Fruit fly (Drosophila melanogaster) whole organism, embryonic: Measurements from ENCODE around the gene mthl2.

ENCODE experiments used
- B-H1 ChIP-seq: fragments of 200-800 bp; sonication (Bioruptor generic); IDR thresholded peaks from 3 replicates; pipeline ENCODE4 v1.3.6; 2022; ENCODE audit warnings: missing biosample characterization, missing genetic modification characterization
- Bgb ChIP-seq: fragments of 200-800 bp; sonication (Bioruptor generic); IDR thresholded peaks from 2 replicates; pipeline ENCODE4 v1.3.6; 2022; ENCODE audit warnings: missing biosample characterization, missing genetic modification characterization; ENCODE audit not compliant: partially characterized antibody
- Blimp-1 ChIP-seq: fragments of 200-800 bp; sonication (Bioruptor generic); optimal IDR thresholded peaks from 3 replicates; lab custom pipeline; 2018; ENCODE audit warnings: missing biosample characterization, missing genetic modification characterization, mild to moderate bottlenecking, moderate library complexity, missing genetic modification reagents
- CG1024 ChIP-seq: fragments of 200-800 bp; sonication (Bioruptor generic); IDR thresholded peaks from 2 replicates; pipeline ENCODE4 v1.3.6; 2022; ENCODE audit warnings: missing biosample characterization, missing genetic modification characterization
- CG10654 ChIP-seq: fragments of 200-800 bp; sonication (Bioruptor generic); optimal IDR thresholded peaks from 2 replicates; lab custom pipeline; 2016; ENCODE audit warnings: missing biosample characterization, missing genetic modification characterization
- CG12155 ChIP-seq: fragments of 200-800 bp; sonication (Bioruptor generic); optimal IDR thresholded peaks from 3 replicates; lab custom pipeline; 2016; ENCODE audit warnings: missing biosample characterization, missing genetic modification characterization
- CG14050 ChIP-seq: fragments of 200-800 bp; sonication (Bioruptor generic); IDR thresholded peaks from 3 replicates; pipeline ENCODE4 v1.3.6; 2022; ENCODE audit warnings: missing biosample characterization, missing genetic modification characterization
- CG14710 ChIP-seq: fragments of 200-800 bp; sonication (Bioruptor generic); optimal IDR thresholded peaks from 3 replicates; lab custom pipeline; 2019; ENCODE audit warnings: missing biosample characterization, mild to moderate bottlenecking, missing genetic modification characterization, moderate library complexity
- CG15514 ChIP-seq: fragments of 200-800 bp; sonication (Bioruptor generic); optimal IDR thresholded peaks from 3 replicates; lab custom pipeline; 2017; ENCODE audit warnings: missing biosample characterization, missing genetic modification characterization, mild to moderate bottlenecking, moderate library complexity, missing genetic modification reagents
- CG16815 ChIP-seq: fragments of 200-800 bp; sonication (Bioruptor generic); optimal IDR thresholded peaks from 3 replicates; lab custom pipeline; 2017; ENCODE audit warnings: missing biosample characterization, mild to moderate bottlenecking, missing genetic modification characterization
- CG17612 ChIP-seq: fragments of 200-800 bp; sonication (Bioruptor generic); IDR thresholded peaks from 2 replicates; pipeline ENCODE4 v1.3.6; 2022; ENCODE audit warnings: missing biosample characterization, missing genetic modification characterization
- CG2202 ChIP-seq: fragments of 200-800 bp; sonication (Bioruptor generic); optimal IDR thresholded peaks from 2 replicates; lab custom pipeline; 2018; ENCODE audit warnings: missing biosample characterization, mild to moderate bottlenecking, missing genetic modification characterization
- CG2712 ChIP-seq: fragments of 200-800 bp; optimal IDR thresholded peaks from 3 replicates; lab custom pipeline; 2019; ENCODE audit warnings: missing biosample characterization, mild to moderate bottlenecking, missing genetic modification characterization, moderate library complexity
- CG3407 ChIP-seq: fragments of 200-800 bp; sonication (Bioruptor generic); optimal IDR thresholded peaks from 2 replicates; lab custom pipeline; 2018; ENCODE audit warnings: missing biosample characterization, mild to moderate bottlenecking, missing genetic modification characterization
- CG3726 ChIP-seq: fragments of 200-800 bp; sonication (Bioruptor generic); IDR thresholded peaks from 3 replicates; pipeline ENCODE4, ENCODE4 v1.3.6; 2022; ENCODE audit warnings: missing biosample characterization, missing genetic modification characterization
- CG4282 ChIP-seq: fragments of 200-800 bp; sonication (Bioruptor generic); optimal IDR thresholded peaks from 2 replicates; lab custom pipeline; 2016; ENCODE audit warnings: missing biosample characterization, missing genetic modification characterization
- CG5245 ChIP-seq: fragments of 200-800 bp; sonication (Bioruptor generic); optimal IDR thresholded peaks from 3 replicates; lab custom pipeline; 2016; ENCODE audit warnings: missing biosample characterization, missing genetic modification characterization
- CG6272 ChIP-seq: fragments of 200-800 bp; sonication (Bioruptor generic); IDR thresholded peaks from 2 replicates; pipeline ENCODE4 v1.3.6; 2022; ENCODE audit warnings: missing biosample characterization, missing genetic modification characterization
- CG6791 ChIP-seq: fragments of 200-800 bp; sonication (Bioruptor generic); IDR thresholded peaks from 3 replicates; pipeline ENCODE4 v1.3.6; 2022; ENCODE audit warnings: missing biosample characterization, missing genetic modification characterization; ENCODE audit not compliant: partially characterized antibody
- CG7839 ChIP-seq: fragments of 200-800 bp; sonication (Bioruptor generic); optimal IDR thresholded peaks from 3 replicates; lab custom pipeline; 2018; ENCODE audit warnings: missing biosample characterization, mild to moderate bottlenecking, missing genetic modification characterization, moderate library complexity
- CG8388 ChIP-seq: fragments of 200-800 bp; sonication (Bioruptor generic); optimal IDR thresholded peaks from 2 replicates; lab custom pipeline; 2019; ENCODE audit warnings: missing biosample characterization, mild to moderate bottlenecking, missing genetic modification characterization, moderate library complexity
- CG8478 ChIP-seq: fragments of >200 bp; optimal IDR thresholded peaks from 2 replicates; lab custom pipeline; 2018
- CG9437 ChIP-seq: fragments of 200-800 bp; sonication (Bioruptor generic); optimal IDR thresholded peaks from 2 replicates; lab custom pipeline; 2018; ENCODE audit warnings: missing biosample characterization, mild to moderate bottlenecking, missing genetic modification characterization
- Camta ChIP-seq: fragments of 200-800 bp; sonication (Bioruptor generic); optimal IDR thresholded peaks from 2 replicates; lab custom pipeline; 2016; ENCODE audit warnings: missing biosample characterization, missing genetic modification characterization
- D19A ChIP-seq: fragments of 200-800 bp; optimal IDR thresholded peaks from 3 replicates; lab custom pipeline; 2019; ENCODE audit warnings: missing biosample characterization, mild to moderate bottlenecking, missing genetic modification characterization, moderate library complexity
- E2f2 ChIP-seq: fragments of 200-800 bp; sonication (Bioruptor generic); IDR thresholded peaks from 2 replicates; pipeline ENCODE4 v1.3.6; 2022; ENCODE audit warnings: missing biosample characterization, missing genetic modification characterization
- GATAe ChIP-seq: fragments of 200-800 bp; sonication (Bioruptor generic); conservative IDR thresholded peaks from 2 replicates; pipeline ENCODE4 v1.3.6; 2022; ENCODE audit warnings: missing biosample characterization, missing genetic modification characterization
- HLH4C ChIP-seq: fragments of 200-800 bp; sonication (Bioruptor generic); IDR thresholded peaks from 3 replicates; pipeline ENCODE4 v1.3.6; 2022; ENCODE audit warnings: missing biosample characterization, missing genetic modification characterization; ENCODE audit not compliant: partially characterized antibody
- HLHmδ ChIP-seq: fragments of 200-800 bp; sonication (Bioruptor generic); optimal IDR thresholded peaks from 2 replicates; lab custom pipeline; 2018; ENCODE audit warnings: missing biosample characterization, mild to moderate bottlenecking, missing genetic modification characterization, moderate library complexity
- Hr39 ChIP-seq: fragments of >200 bp; optimal IDR thresholded peaks from 2 replicates; lab custom pipeline; 2017
- Mrtf ChIP-seq: fragments of 200-800 bp; sonication (Bioruptor generic); IDR thresholded peaks from 3 replicates; pipeline ENCODE4 v1.3.6; 2022; ENCODE audit warnings: missing biosample characterization, missing genetic modification characterization
- Nf-YA ChIP-seq: fragments of 200-800 bp; sonication (Bioruptor generic); IDR thresholded peaks from 2 replicates; pipeline ENCODE4 v1.3.6; 2022; ENCODE audit warnings: missing biosample characterization, missing genetic modification characterization
- Nf-YB ChIP-seq: fragments of 200-800 bp; sonication (Bioruptor generic); optimal IDR thresholded peaks from 3 replicates; lab custom pipeline; 2019; ENCODE audit warnings: missing biosample characterization, mild to moderate bottlenecking, missing genetic modification characterization, moderate library complexity
- PHDP ChIP-seq: fragments of 200-800 bp; sonication (Bioruptor generic); optimal IDR thresholded peaks from 3 replicates; lab custom pipeline; 2018; ENCODE audit warnings: missing biosample characterization, mild to moderate bottlenecking, missing genetic modification characterization, moderate library complexity
- aop ChIP-seq: fragments of 200-800 bp; sonication (Bioruptor generic); IDR thresholded peaks from 2 replicates; pipeline ENCODE4 v1.3.6; 2022; ENCODE audit warnings: missing biosample characterization, missing genetic modification characterization
- bbx ChIP-seq: fragments of 200-800 bp; sonication (Bioruptor generic); IDR thresholded peaks from 2 replicates; pipeline ENCODE4 v1.3.6; 2022; ENCODE audit warnings: missing biosample characterization, missing genetic modification characterization; ENCODE audit not compliant: partially characterized antibody
- chm ChIP-seq: fragments of 200-800 bp; sonication (Bioruptor generic); IDR thresholded peaks from 2 replicates; pipeline ENCODE4 v1.3.6; 2022; ENCODE audit warnings: missing biosample characterization, missing genetic modification characterization
- dysf ChIP-seq: fragments of 200-800 bp; sonication (Bioruptor generic); IDR thresholded peaks from 3 replicates; pipeline ENCODE4 v1.3.6; 2022; ENCODE audit warnings: missing biosample characterization, missing genetic modification characterization
- gcm2 ChIP-seq: fragments of 200-800 bp; sonication (Bioruptor generic); optimal IDR thresholded peaks from 2 replicates; lab custom pipeline; 2016; ENCODE audit warnings: missing biosample characterization, missing genetic modification characterization
- gro ChIP-seq: fragments of 200-800 bp; sonication (Bioruptor generic); optimal IDR thresholded peaks from 2 replicates; lab custom pipeline; 2016; ENCODE audit warnings: missing biosample characterization, missing genetic modification characterization
- ind ChIP-seq: fragments of 200-800 bp; sonication (Bioruptor generic); optimal IDR thresholded peaks from 3 replicates; lab custom pipeline; 2016; ENCODE audit warnings: missing biosample characterization, missing genetic modification characterization
- jing ChIP-seq: fragments of 200-800 bp; sonication (Bioruptor generic); optimal IDR thresholded peaks from 2 replicates; lab custom pipeline; 2018; ENCODE audit warnings: missing biosample characterization, mild to moderate bottlenecking, missing genetic modification characterization
- nerfin-1 ChIP-seq: fragments of 200-800 bp; sonication (Bioruptor generic); optimal IDR thresholded peaks from 3 replicates; lab custom pipeline; 2019; ENCODE audit warnings: missing biosample characterization, mild to moderate bottlenecking, missing genetic modification characterization, moderate library complexity
- pan ChIP-seq, 4 experiments: fragments of >200 bp in 3 of 4; fragments of 200-800 bp in 1 of 4; sonication (Bioruptor generic) in 1 of 4; optimal IDR thresholded peaks in 3 of 4; IDR thresholded peaks in 1 of 4; 2 replicates each; pipeline versions ENCODE4 v1.3.6 to Lab custom; 2017 to 2022; ENCODE audit warnings: missing biosample characterization in 2 of 4, missing genetic modification characterization in 2 of 4, mixed read lengths in 1 of 4
- peb ChIP-seq: fragments of 200-800 bp; sonication (Bioruptor generic); IDR thresholded peaks from 2 replicates; pipeline ENCODE4 v1.3.6; 2022; ENCODE audit warnings: missing biosample characterization, missing genetic modification characterization
- rib ChIP-seq: fragments of 200-800 bp; sonication (Bioruptor generic); IDR thresholded peaks from 2 replicates; pipeline ENCODE4 v1.3.6; 2022; ENCODE audit warnings: missing biosample characterization, missing genetic modification characterization
- salm ChIP-seq: fragments of 200-800 bp; sonication (Bioruptor generic); optimal IDR thresholded peaks from 2 replicates; lab custom pipeline; 2018; ENCODE audit warnings: missing biosample characterization, mild to moderate bottlenecking, missing genetic modification characterization
- stc ChIP-seq: fragments of 200-800 bp; sonication (Bioruptor generic); IDR thresholded peaks from 2 replicates; pipeline ENCODE4 v1.3.6; 2022; ENCODE audit warnings: missing biosample characterization, missing genetic modification characterization
- tll ChIP-seq, 2 experiments: fragments of 200-800 bp in 1 of 2; fragments of >200 bp in 1 of 2; sonication (Bioruptor generic) in 1 of 2; optimal IDR thresholded peaks; 2 replicates each; lab custom pipeline; 2017 to 2019; ENCODE audit warnings: missing biosample characterization in 2 of 2, missing genetic modification characterization in 2 of 2, mild to moderate bottlenecking in 1 of 2, moderate library complexity in 1 of 2
- unc-4 ChIP-seq: fragments of 200-800 bp; sonication (Bioruptor generic); IDR thresholded peaks from 2 replicates; pipeline ENCODE4 v1.3.6; 2022; ENCODE audit warnings: missing biosample characterization, missing genetic modification characterization; ENCODE audit not compliant: partially characterized antibody

mthl2 gene

DNA sequence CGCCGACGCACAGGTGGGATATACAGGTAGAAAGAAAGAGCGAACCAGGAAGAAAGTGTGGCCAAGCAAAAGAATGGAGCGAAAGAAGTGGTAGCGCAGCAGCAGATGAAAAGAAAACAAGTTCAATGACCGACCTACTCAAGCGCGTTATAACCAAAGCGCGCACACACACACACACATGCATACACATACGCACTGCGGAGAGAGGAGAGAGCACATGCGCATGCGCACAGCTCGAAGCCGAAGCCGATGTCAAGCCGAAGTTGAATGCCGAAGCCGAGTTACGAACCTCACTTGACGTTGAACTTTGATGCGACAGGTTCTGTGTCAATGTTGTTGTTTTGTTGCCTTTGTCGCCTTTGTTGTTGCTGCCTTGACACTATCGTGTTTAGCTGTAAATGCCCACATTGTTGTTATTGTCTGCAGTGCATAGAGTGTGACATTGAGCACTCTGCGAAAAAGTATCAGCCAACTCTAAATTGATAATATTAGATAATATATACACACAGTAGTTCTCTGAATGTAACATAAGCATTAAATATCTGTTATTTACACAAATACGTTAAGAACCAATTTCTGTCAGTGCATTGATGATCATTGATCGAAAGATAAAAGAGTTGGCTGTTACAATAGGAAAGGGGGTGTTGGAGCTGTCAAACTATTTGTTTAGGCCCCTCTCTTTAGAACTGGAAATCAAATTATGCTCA lies 29.8 kb downstream of the mthl2 start (continued):
- TF ChIP-seq nerfin-1 (tag; lab: Kevin White, UChicago) (no peak), Mrtf (no peak), B-H1 (GFP tag; lab: Robert Waterston, UW) (no peak), CG4282 (GFP tag; lab: Kevin White, UChicago) (no peak), CG3407 (GFP tag; lab: Kevin White, UChicago) (no peak), jing (GFP tag; lab: Kevin White, UChicago) (peak; percentile 12), CG12155 (GFP tag; lab: Kevin White, UChicago) (no peak), Blimp-1 (GFP tag; lab: Kevin White, UChicago) (peak; percentile 58), CG6272 (GFP tag; lab: Robert Waterston, UW) (no peak), CG17612 (GFP tag; lab: Robert Waterston, UW) (no peak), salm (tag; lab: Kevin White, UChicago) (no peak), Bgb (GFP tag; lab: Robert Waterston, UW) (no peak), CG15514 (GFP tag; lab: Kevin White, UChicago) (no peak), CG7839 (tag; lab: Kevin White, UChicago) (no peak), CG10654 (GFP tag; lab: Kevin White, UChicago) (no peak), gro (no peak), GATAe (GFP tag; lab: Robert Waterston, UW) (no peak), CG6791 (GFP tag; lab: Robert Waterston, UW) (no peak), peb (no peak), Nf-YB (GFP tag; lab: Kevin White, UChicago) (no peak), CG14710 (tag; lab: Kevin White, UChicago) (peak; percentile 14), D19A (no peak), HLH4C (GFP tag; lab: Robert Waterston, UW) (no peak), CG8478 (lab: Kevin White, UChicago) (peak; percentile 64), CG2712 (tag; lab: Kevin White, UChicago) (no peak), CG14050 (no peak), CG3726 (GFP tag; lab: Robert Waterston, UW) (no peak), rib (no peak), PHDP (tag; lab: Kevin White, UChicago) (no peak), bbx (GFP tag; lab: Robert Waterston, UW) (0 out of 2 replicates have a peak, but pooled peaks have one; percentile 41), Camta (no peak), CG5245 (no peak), chm (GFP tag; lab: Robert Waterston, UW) (no peak), E2f2 (GFP tag; lab: Robert Waterston, UW) (no peak), Nf-YA (GFP tag; lab: Robert Waterston, UW) (no peak), gcm2 (no peak), HLHmδ (GFP tag; lab: Kevin White, UChicago) (peak; percentile 39), ind (no peak), CG2202 (tag; lab: Kevin White, UChicago) (no peak), CG1024 (no peak), stc (GFP tag; lab: Robert Waterston, UW) (no peak), Hr39 (lab: Kevin White, UChicago) (no peak), CG8388 (GFP tag; lab: Kevin White, UChicago) (no peak), pan (optimal IDR thresholded peaks at IDR 0.05; lab: Kevin White, UChicago) (no peak), pan (GFP tag; optimal IDR thresholded peaks at IDR 0.05 in 1 of 2, IDR thresholded peaks at IDR 0.05 in 1 of 2) (no peak), aop (GFP tag; lab: Robert Waterston, UW) (no peak), tll (GFP tag; optimal IDR thresholded peaks at IDR 0.05; lab: Kevin White, UChicago) (peak in 1 of 2 experiments; percentile 49), dysf (no peak), CG9437 (GFP tag; lab: Kevin White, UChicago) (no peak), unc-4 (GFP tag; lab: Robert Waterston, UW) (no peak), CG16815 (no peak)
